Fruit fly (Drosophila melanogaster): ENCODE results near the gene Got2.
A peak's percentile ranks its signal among the peaks of the same experiment; 100 is the strongest.

Gene Got2

DNA sequence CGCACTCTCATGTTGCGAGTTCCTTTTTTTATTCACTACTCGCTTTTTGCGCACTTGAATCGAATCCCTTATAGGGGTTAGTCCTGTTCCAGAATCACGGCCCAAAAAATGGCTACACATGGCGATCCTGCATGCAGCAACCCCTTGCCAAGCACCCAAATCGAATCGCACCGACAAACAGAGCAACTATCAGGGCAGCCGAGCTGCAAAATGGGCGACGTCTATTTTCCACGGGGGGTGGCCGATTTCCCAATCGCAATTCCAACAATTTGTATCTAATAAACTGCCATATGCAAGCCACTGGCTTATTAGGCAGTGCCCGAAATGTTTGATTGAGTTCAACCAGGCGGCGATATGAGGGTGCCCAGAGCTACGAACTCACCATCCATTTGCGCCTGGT lies 20.3 kb downstream of the Got2 start:
- no peak for TF ChIP-seq Dif (GFP tag; optimal IDR thresholded peaks at IDR 0.05; ENCODE audit: partially characterized antibody)
- no peak for TF ChIP-seq N (GFP tag; optimal IDR thresholded peaks at IDR 0.05)
- TF ChIP-seq fru (GFP tag; optimal IDR thresholded peaks at IDR 0.05), result no peak
- no peak for TF ChIP-seq Myc (optimal IDR thresholded peaks at IDR 0.05)
- no peak for TF ChIP-seq pan (optimal IDR thresholded peaks at IDR 0.05)
- no peak for TF ChIP-seq foxo (GFP tag; optimal IDR thresholded peaks at IDR 0.05)
- no peak for TF ChIP-seq ey (GFP tag; optimal IDR thresholded peaks at IDR 0.05)
- no peak for TF ChIP-seq br (GFP tag; optimal IDR thresholded peaks at IDR 0.05)
- no peak for TF ChIP-seq Sp1 (GFP tag; optimal IDR thresholded peaks at IDR 0.05)

DNA sequence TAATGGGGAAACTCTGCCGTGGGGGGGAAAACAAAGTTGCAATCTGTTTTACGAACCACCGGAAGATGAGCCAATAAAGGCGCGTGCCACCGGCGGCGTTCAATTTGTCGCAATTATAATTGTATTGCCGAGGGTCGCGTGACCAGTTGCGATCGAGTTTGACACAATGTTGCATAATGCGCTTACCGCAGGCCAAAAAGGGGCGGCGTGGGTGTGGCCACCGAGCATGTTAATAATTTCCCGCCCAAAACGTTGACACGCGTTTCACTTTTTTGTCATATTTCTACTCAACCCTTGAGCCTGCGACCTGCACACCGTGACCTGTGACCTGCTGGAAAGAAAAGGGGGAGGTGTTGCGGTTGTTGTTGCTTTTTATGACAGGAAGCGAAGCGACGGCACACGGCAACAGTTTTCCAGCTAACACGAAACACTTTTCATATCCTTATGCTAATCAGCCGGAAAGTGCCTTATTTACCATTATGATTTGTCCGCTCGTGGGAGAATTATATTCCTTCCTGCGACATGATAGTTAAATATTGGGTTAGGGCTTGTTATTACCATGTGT lies 25.5 kb downstream of the Got2 start:
- TF ChIP-seq Abd-B (GFP tag; optimal IDR thresholded peaks at IDR 0.05) (no peak), h (GFP tag; optimal IDR thresholded peaks at IDR 0.05) (no peak), Hnf4 (GFP tag; optimal IDR thresholded peaks at IDR 0.05) (no peak), Dif (GFP tag; optimal IDR thresholded peaks at IDR 0.05; ENCODE audit: partially characterized antibody) (no peak), N (GFP tag; optimal IDR thresholded peaks at IDR 0.05) (no peak), Hr83 (GFP tag; optimal IDR thresholded peaks at IDR 0.05; ENCODE audit: poor library complexity, severe bottlenecking) (no peak), ey (GFP tag; optimal IDR thresholded peaks at IDR 0.05) (no peak), brk (GFP tag; optimal IDR thresholded peaks at IDR 0.05) (no peak), Hr78 (GFP tag; optimal IDR thresholded peaks at IDR 0.05) (no peak), br (GFP tag; optimal IDR thresholded peaks at IDR 0.05) (no peak), fru (GFP tag; optimal IDR thresholded peaks at IDR 0.05) (no peak), CG9705 (GFP tag; optimal IDR thresholded peaks at IDR 0.05) (no peak), Mio (GFP tag; optimal IDR thresholded peaks at IDR 0.05) (no peak), sv (GFP tag; optimal IDR thresholded peaks at IDR 0.05) (no peak)

DNA sequence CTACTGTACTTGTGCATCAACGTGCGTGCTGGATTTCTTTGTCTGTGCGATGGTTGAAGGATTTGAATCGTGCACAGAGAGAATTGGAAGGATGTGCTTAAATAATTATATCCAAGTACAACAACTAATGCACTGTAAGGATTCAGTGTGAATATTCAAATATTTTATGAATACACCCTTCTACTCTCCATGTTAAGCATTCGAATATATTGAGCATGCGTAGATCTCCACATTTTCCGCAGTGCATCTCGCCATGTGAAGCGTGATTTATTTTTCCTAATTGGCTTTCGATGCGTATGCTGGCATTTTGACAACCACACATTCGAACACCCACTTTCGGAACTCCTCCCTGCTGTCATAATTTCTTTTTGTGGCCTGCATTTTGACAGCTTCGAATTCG lies 27.5 kb downstream of the Got2 start:
- TF ChIP-seq jim (GFP tag; optimal IDR thresholded peaks at IDR 0.05) (no peak), HLH106 (tag; optimal IDR thresholded peaks at IDR 0.05) (peak; percentile 8), CG9705 (GFP tag; optimal IDR thresholded peaks at IDR 0.05) (no peak), fru (GFP tag; optimal IDR thresholded peaks at IDR 0.05) (peak; percentile 5), CrebA (GFP tag; optimal IDR thresholded peaks at IDR 0.05; ENCODE audit: borderline replicate concordance) (no peak), br (GFP tag; optimal IDR thresholded peaks at IDR 0.05) (no peak), psq (GFP tag; optimal IDR thresholded peaks at IDR 0.05) (no peak), Sp1 (GFP tag; optimal IDR thresholded peaks at IDR 0.05) (no peak), woc (GFP tag; optimal IDR thresholded peaks at IDR 0.05) (no peak), h (GFP tag; optimal IDR thresholded peaks at IDR 0.05) (peak; percentile 6), pan (optimal IDR thresholded peaks at IDR 0.05) (no peak), lola (GFP tag; optimal IDR thresholded peaks at IDR 0.05) (no peak), GATAd (GFP tag; optimal IDR thresholded peaks at IDR 0.05) (no peak), ey (GFP tag; optimal IDR thresholded peaks at IDR 0.05) (peak; percentile 2)

DNA sequence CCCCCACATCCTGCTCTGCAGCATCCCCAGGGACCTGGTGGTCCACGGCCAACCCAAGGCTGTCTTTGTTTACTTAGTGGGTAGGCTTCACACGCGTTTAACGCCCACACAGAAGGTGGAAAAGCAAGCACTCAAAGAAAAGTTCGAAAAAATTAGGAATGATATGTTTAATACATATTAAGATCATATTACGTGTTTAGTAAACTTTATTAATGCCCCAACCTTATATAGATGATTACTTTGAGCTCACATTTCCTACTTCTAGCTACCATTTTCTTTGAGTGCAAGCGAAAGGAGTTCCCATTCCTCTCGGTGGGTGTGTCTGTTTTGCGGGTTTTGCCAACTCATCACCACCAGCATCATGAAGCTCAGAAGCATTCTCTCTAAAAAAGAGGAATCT lies 28.1 kb downstream of the Got2 start:
- TF ChIP-seq OdsH (GFP tag; optimal IDR thresholded peaks at IDR 0.05) (peak; percentile 0), CG9705 (GFP tag; optimal IDR thresholded peaks at IDR 0.05) (no peak), Sp1 (GFP tag; optimal IDR thresholded peaks at IDR 0.05) (peak; percentile 22), brk (GFP tag; optimal IDR thresholded peaks at IDR 0.05) (no peak), sage (GFP tag; optimal IDR thresholded peaks at IDR 0.05) (no peak), CG32264 (GFP tag; optimal IDR thresholded peaks at IDR 0.05) (no peak), br (GFP tag; optimal IDR thresholded peaks at IDR 0.05) (no peak), dmrt93B (GFP tag; optimal IDR thresholded peaks at IDR 0.05) (no peak), Hr78 (GFP tag; optimal IDR thresholded peaks at IDR 0.05) (no peak)

DNA sequence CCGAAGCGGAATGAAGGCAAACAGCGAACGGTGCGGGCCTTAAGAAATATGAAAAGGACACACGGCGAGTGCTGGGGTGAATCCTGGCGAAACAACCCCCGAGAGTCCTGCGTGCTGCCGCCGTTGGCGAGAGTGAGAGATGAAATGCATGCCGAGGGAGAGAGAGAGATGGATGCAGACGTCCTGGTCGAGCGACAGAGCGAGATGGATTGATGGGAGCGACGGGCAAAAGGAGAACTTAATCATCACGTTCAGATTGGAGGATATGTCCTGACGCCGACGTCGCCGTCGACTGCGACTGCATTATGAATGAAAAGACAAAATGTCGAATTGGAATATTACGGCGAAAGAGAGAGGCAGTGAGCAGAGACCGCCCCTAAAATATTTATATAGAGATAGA lies 33.0 kb downstream of the Got2 start:
- TF ChIP-seq HLH106 (tag; optimal IDR thresholded peaks at IDR 0.05) (no peak), sv (GFP tag; optimal IDR thresholded peaks at IDR 0.05) (no peak), Dfd (GFP tag; optimal IDR thresholded peaks at IDR 0.05) (no peak), Vsx2 (GFP tag; optimal IDR thresholded peaks at IDR 0.05; ENCODE audit: partially characterized antibody) (peak; percentile 38), brk (GFP tag; optimal IDR thresholded peaks at IDR 0.05) (no peak)
